Worm (Caenorhabditis elegans) whole organism, midembryonic: ENCODE measurements around the gene T06E8.2.

Source experiments
- T22C8.4 ChIP-seq: fragments of 200-800 bp; sonication (Bioruptor generic); IDR thresholded peaks from 2 replicates; pipeline ENCODE4 v1.3.6; 2022; ENCODE audit warnings: missing genetic modification characterization, missing compliant biosample characterization
- cog-1 ChIP-seq: sonication (generic microtip); optimal IDR thresholded peaks from 2 replicates; lab custom pipeline; 2016; ENCODE audit warnings: missing genetic modification characterization, missing compliant biosample characterization
- flt-1 ChIP-seq: fragments of 200-800 bp; sonication (Bioruptor generic); IDR thresholded peaks from 2 replicates; pipeline ENCODE4 v1.3.6; 2022; ENCODE audit warnings: missing genetic modification characterization, missing compliant biosample characterization
- klf-2 ChIP-seq: fragments of 200-800 bp; sonication (Bioruptor generic); conservative IDR thresholded peaks from 2 replicates; pipeline ENCODE4 v1.3.6; 2022; ENCODE audit warnings: missing genetic modification reagents, missing genetic modification characterization, missing compliant biosample characterization
- med-1 ChIP-seq: sonication (generic microtip); optimal IDR thresholded peaks from 2 replicates; lab custom pipeline; 2017; ENCODE audit warnings: missing genetic modification characterization, mild to moderate bottlenecking, missing compliant biosample characterization, antibody characterized with exemption, missing genetic modification reagents; ENCODE audit not compliant: insufficient read depth
- ref-1 ChIP-seq: fragments of 200-800 bp; sonication (Bioruptor generic); conservative IDR thresholded peaks from 2 replicates; pipeline ENCODE4 v1.3.6; 2022; ENCODE audit warnings: missing genetic modification reagents, missing genetic modification characterization, missing compliant biosample characterization
- tab-1 ChIP-seq: fragments of 200-800 bp; sonication (Bioruptor generic); IDR thresholded peaks from 2 replicates; pipeline ENCODE4 v1.3.6; 2022; ENCODE audit warnings: missing genetic modification characterization, missing compliant biosample characterization
- ztf-23 ChIP-seq: fragments of 200-800 bp; sonication (Bioruptor generic); IDR thresholded peaks from 2 replicates; pipeline ENCODE4 v1.3.6; 2022; ENCODE audit warnings: missing genetic modification reagents, missing genetic modification characterization, missing compliant biosample characterization
- ztf-29 ChIP-seq: fragments of 200-800 bp; sonication (Bioruptor generic); IDR thresholded peaks from 2 replicates; pipeline ENCODE4 v1.3.6; 2022; ENCODE audit warnings: missing genetic modification reagents, missing genetic modification characterization, missing compliant biosample characterization

The T06E8.2 gene

DNA sequence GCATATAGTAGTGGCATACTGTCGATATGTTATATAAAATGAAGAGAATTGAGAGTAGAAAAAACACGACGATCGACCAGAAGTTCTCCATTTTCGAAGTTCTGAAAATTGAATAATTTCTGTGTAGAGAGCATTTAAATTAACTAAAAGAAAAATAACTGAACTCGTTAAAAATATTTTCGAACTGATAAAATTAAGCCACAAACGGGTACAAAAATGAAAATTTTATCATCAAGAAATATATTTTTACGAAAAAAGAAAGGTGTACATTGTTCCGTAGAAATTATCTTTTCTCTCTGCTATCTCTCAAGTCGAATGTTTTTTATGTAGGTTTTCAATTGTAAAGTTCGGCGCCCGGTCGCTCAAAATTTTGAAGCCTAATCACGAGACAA is 5.2 kb downstream of the T06E8.2 start, which contains the start of gene acl-2:
acl-2 (minus strand) TSS at position 101 of the 392 bp plus-strand sequence.
- no peak for TF ChIP-seq flt-1
- no peak for TF ChIP-seq T22C8.4 (GFP tag; lab: Robert Waterston, UW)
- no peak for TF ChIP-seq ztf-29 (GFP tag; lab: Robert Waterston, UW)
- no peak for TF ChIP-seq cog-1 (tag; lab: Kevin White, UChicago)
- no peak for TF ChIP-seq ref-1
- no peak for TF ChIP-seq tab-1 (GFP tag; lab: Robert Waterston, UW)
- no peak for TF ChIP-seq klf-2 (GFP tag; lab: Robert Waterston, UW)
- TF ChIP-seq ztf-23 (GFP tag; lab: Robert Waterston, UW), result no peak

DNA sequence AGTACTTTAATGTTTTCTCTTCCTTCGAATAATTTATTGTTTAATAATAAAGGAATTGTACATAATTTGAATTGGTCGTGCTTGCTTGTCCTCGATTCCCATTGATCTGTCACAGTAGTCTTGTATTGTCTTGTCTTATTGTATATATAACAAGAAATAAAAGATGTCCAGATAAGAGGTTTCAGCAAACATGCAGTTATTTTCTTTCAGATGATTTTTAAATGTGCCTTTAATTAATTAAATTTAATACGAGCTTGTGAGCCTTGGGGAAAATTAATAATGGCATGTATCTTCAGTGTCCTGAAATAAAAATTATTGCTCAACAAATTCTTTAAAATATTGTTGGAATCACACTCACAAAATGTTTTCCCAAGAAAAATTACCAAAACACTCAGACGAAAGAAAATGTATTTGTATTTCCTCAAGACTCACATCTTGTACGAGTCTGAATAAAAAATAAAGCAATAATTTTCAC is 13.1 kb downstream of the T06E8.2 start:
- TF ChIP-seq cog-1 (tag; lab: Kevin White, UChicago) (no peak), ref-1 (no peak), flt-1 (no peak), med-1 (GFP tag; lab: Kevin White, UChicago) (no peak), ztf-23 (GFP tag; lab: Robert Waterston, UW) (no peak), T22C8.4 (GFP tag; lab: Robert Waterston, UW) (no peak), klf-2 (GFP tag; lab: Robert Waterston, UW) (no peak), ztf-29 (GFP tag; lab: Robert Waterston, UW) (no peak), tab-1 (GFP tag; lab: Robert Waterston, UW) (no peak)

DNA sequence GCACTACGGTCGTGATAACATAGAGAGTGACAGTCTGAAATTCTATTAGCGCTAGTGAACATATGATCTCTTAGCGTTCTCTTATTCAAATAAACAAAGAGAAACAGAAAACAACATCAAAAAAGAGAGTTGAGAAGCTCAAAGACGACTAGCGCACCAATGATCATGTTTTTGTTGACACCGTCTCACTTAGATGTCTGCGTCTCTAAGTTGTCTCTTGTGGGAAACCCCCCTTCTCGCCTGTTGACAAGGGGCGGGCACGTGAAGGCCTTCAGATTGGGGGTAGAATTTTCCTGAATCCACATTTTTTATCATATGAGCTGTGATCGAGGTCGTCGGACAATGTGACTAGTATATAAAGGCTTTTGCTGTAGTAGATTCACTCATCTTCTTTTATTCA is 16.3 kb downstream of the T06E8.2 start:
- TF ChIP-seq flt-1 (no peak), ref-1 (no peak), cog-1 (tag; lab: Kevin White, UChicago) (no peak), ztf-23 (GFP tag; lab: Robert Waterston, UW) (no peak), tab-1 (GFP tag; lab: Robert Waterston, UW) (no peak), T22C8.4 (GFP tag; lab: Robert Waterston, UW) (no peak), med-1 (GFP tag; lab: Kevin White, UChicago) (no peak), ztf-29 (GFP tag; lab: Robert Waterston, UW) (no peak), klf-2 (GFP tag; lab: Robert Waterston, UW) (no peak)

DNA sequence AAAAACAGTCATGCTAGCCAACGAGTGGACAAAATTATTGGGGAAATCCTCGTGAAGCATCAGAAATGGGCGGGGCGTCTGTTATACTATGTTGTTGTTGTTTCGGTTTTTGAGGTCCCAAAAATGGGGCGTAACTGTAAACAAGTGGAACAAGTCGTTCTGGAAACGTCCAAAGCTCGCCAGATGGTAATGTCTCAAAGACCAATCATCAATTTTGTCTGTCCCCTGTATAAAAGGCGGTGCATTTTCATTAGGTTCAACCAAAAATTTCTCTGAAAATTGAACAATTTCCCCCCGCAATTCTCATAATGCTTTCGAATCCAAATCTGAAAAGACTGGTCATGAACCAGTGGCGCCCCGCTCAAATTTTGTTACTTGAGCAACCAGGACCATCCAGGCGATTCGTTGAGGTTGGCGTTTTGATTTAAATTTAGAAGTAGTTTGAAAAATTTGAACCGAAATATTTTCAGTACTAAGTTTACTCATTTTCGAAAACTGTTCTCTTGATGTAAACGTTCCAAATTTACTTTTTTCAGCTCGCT is 17.1 kb downstream of the T06E8.2 start:
- no peak for TF ChIP-seq med-1 (GFP tag; lab: Kevin White, UChicago)

DNA sequence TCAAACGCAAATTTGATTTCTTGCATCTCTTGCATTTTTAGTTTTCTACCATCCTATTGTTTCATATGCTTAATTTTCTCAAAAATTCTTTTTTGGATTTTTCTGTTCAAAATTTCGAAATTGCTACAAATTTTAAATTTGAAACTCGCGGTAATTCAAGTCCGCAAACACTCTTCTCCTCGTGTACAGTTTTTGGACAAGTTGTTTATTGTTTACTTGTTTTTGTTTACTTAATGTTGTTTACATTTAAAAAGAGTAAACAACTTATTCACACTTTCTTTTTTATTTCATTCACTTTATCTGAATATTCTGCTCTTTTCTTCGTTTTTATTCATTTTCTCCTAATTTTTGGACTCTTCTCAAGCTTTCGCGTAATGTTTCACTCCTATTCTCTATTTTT is 17.9 kb downstream of the T06E8.2 start:
- TF ChIP-seq tab-1 (GFP tag; lab: Robert Waterston, UW), result no peak
- TF ChIP-seq med-1 (GFP tag; lab: Kevin White, UChicago), result no peak
- no peak for TF ChIP-seq cog-1 (tag; lab: Kevin White, UChicago)
- no peak for TF ChIP-seq flt-1
- TF ChIP-seq ztf-29 (GFP tag; lab: Robert Waterston, UW), result no peak
- no peak for TF ChIP-seq T22C8.4 (GFP tag; lab: Robert Waterston, UW)
- no peak for TF ChIP-seq klf-2 (GFP tag; lab: Robert Waterston, UW)
- TF ChIP-seq ztf-23 (GFP tag; lab: Robert Waterston, UW), result no peak
- no peak for TF ChIP-seq ref-1

DNA sequence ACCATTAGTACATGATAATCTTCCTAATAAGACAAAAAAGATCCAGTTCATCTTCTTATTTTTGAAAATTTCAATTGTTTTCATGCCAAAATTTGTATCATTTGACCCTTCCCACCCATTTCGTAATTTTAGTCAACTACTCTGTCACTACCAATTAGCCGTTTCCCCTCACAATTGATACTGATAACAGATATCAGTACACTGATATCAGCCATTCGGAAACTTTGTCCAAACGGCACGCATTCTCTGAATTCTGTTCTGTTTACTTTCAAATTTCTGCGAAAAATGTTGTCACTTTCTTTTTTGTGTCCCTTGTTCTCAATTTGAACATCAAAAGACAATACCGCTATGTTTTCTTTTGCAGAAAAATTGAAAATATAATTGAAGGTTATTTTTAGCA is 23.6 kb downstream of the T06E8.2 start:
- TF ChIP-seq med-1 (GFP tag; lab: Kevin White, UChicago), result no peak
- TF ChIP-seq klf-2 (GFP tag; lab: Robert Waterston, UW), result no peak
- no peak for TF ChIP-seq ztf-23 (GFP tag; lab: Robert Waterston, UW)
- TF ChIP-seq ztf-29 (GFP tag; lab: Robert Waterston, UW), result no peak
- TF ChIP-seq tab-1 (GFP tag; lab: Robert Waterston, UW), result no peak
- TF ChIP-seq cog-1 (tag; lab: Kevin White, UChicago), result no peak
- TF ChIP-seq ref-1, result no peak
- TF ChIP-seq T22C8.4 (GFP tag; lab: Robert Waterston, UW), result no peak
- TF ChIP-seq flt-1, result no peak

DNA sequence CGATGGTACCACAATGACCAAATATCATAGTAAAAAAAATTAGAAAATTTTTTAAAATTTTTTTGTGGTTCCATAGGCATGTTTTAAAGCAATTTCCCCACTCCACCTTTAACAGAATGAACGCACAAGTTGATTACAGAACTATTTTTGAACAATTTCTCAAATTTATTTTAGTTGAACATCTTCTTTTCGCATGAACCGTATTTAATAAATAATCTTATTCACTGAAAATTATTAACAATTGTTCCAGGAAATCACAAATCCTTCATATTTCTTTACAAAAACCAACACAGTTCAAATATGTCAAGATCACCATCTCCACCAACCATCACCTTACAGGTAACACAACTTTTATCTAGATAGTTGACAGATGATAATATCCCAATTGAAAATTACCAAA is 24.6 kb downstream of the T06E8.2 start, which contains the start of gene lea-1:
lea-1 (plus strand) TSS at position 301 of the 400 bp plus-strand sequence.
- TF ChIP-seq klf-2 (GFP tag; lab: Robert Waterston, UW) (no peak), cog-1 (tag; lab: Kevin White, UChicago) (no peak), tab-1 (GFP tag; lab: Robert Waterston, UW) (no peak), ref-1 (no peak), T22C8.4 (GFP tag; lab: Robert Waterston, UW) (no peak), ztf-23 (GFP tag; lab: Robert Waterston, UW) (no peak), ztf-29 (GFP tag; lab: Robert Waterston, UW) (no peak), med-1 (GFP tag; lab: Kevin White, UChicago) (no peak), flt-1 (no peak)

DNA sequence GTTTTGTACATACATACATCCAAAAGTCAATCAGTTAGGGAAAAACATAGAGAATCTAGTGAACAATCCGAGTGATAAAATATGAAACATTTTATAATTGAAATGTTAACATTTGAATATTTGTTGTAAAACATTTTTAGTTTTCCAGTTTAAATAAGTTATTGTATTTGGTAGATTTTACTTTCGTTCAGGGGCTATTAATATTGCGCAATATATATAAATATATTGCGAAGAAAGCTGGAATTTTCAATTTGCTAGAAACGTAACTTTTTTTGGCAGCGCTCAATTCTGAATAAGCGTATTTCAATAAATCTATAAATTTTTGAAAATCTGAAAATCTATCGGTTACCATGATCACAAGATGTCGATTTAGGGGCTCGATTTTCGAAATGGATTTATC is 28.7 kb downstream of the T06E8.2 start:
- TF ChIP-seq cog-1 (tag; lab: Kevin White, UChicago) (no peak), ref-1 (no peak), tab-1 (GFP tag; lab: Robert Waterston, UW) (no peak), ztf-29 (GFP tag; lab: Robert Waterston, UW) (no peak), flt-1 (no peak), med-1 (GFP tag; lab: Kevin White, UChicago) (no peak), T22C8.4 (GFP tag; lab: Robert Waterston, UW) (no peak), ztf-23 (GFP tag; lab: Robert Waterston, UW) (no peak), klf-2 (GFP tag; lab: Robert Waterston, UW) (no peak)

DNA sequence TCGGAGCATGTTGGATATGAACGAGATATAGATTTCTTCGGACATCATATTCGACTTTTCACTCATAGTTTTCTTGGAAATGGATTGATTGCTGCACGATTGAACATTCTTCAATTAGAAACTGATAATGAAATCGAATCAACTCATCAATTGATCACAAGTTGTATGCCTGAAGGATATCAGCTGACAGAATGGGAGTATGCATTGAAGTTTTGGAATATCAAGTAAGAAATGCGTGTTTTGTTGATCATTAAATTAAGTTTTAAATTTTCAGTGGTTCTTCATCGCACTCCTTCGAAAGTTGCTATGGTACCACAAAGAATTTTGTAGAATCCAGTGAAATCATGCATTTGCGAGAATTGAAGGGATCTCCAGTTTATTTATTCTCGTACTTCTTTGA is 29.8 kb downstream of the T06E8.2 start:
- no peak for TF ChIP-seq med-1 (GFP tag; lab: Kevin White, UChicago)
- TF ChIP-seq T22C8.4 (GFP tag; lab: Robert Waterston, UW), result no peak
- TF ChIP-seq tab-1 (GFP tag; lab: Robert Waterston, UW), result no peak
- TF ChIP-seq cog-1 (tag; lab: Kevin White, UChicago), result no peak
- TF ChIP-seq ref-1, result no peak
- TF ChIP-seq flt-1, result no peak
- no peak for TF ChIP-seq klf-2 (GFP tag; lab: Robert Waterston, UW)
- no peak for TF ChIP-seq ztf-23 (GFP tag; lab: Robert Waterston, UW)
- no peak for TF ChIP-seq ztf-29 (GFP tag; lab: Robert Waterston, UW)
